Worm (Caenorhabditis elegans) whole organism, mixed stage, embryonic: ENCODE data around the gene C16D9.6.

ENCODE experiments used
- mab-5 ChIP-seq: fragments of 150-350 bp; optimal IDR thresholded peaks from 2 replicates; lab custom pipeline; 2014; ENCODE audit warnings: missing biosample characterization, missing genetic modification characterization
- pha-4 ChIP-seq: fragments of 150-350 bp; optimal IDR thresholded peaks from 2 replicates; lab custom pipeline; 2018; ENCODE audit warnings: missing biosample characterization, missing genetic modification reagents, missing genetic modification characterization

- TF ChIP-seq mab-5 (tag; lab: Kevin White, UChicago) = no peak
- no peak for TF ChIP-seq pha-4 (tag; lab: Kevin White, UChicago)
Measured at ce11 chrV:8297504-8297903, 47.4 kb upstream of the C16D9.6 start, which contains the start of gene W02D7.4.
